Worm (Caenorhabditis elegans) whole organism, mixed stage, embryonic: ENCODE results near the gene pgph-1.
"Not testable (repeated sequence)": the region's sequence is repeated elsewhere in the genome, so short reads cannot be mapped to it uniquely, and the experiment has no call there.

Experiments
- M03D4.4 ChIP-seq: sonication (generic microtip); optimal IDR thresholded peaks from 2 replicates; lab custom pipeline; 2017; ENCODE audit warnings: mild to moderate bottlenecking, missing genetic modification characterization, missing compliant biosample characterization
- bed-3 ChIP-seq: fragments of 200-800 bp; sonication (Bioruptor generic); optimal IDR thresholded peaks from 3 replicates; lab custom pipeline; 2018; ENCODE audit warnings: mild to moderate bottlenecking, missing genetic modification characterization, moderate library complexity, missing compliant biosample characterization
- blmp-1 ChIP-seq: fragments of 150-350 bp; optimal IDR thresholded peaks from 2 replicates; lab custom pipeline; 2014; ENCODE audit warnings: missing biosample characterization, missing genetic modification characterization
- ceh-39 ChIP-seq: fragments of 150-350 bp; optimal IDR thresholded peaks from 2 replicates; lab custom pipeline; 2014; ENCODE audit warnings: missing biosample characterization, missing genetic modification characterization
- ceh-43 ChIP-seq: fragments of 200-800 bp; sonication (Bioruptor generic); optimal IDR thresholded peaks from 2 replicates; lab custom pipeline; 2018; ENCODE audit warnings: mild to moderate bottlenecking, missing genetic modification characterization, moderate library complexity, missing compliant biosample characterization
- ceh-83 ChIP-seq: fragments of 200-800 bp; sonication (Bioruptor generic); optimal IDR thresholded peaks from 2 replicates; lab custom pipeline; 2018; ENCODE audit warnings: mild to moderate bottlenecking, missing genetic modification characterization, missing compliant biosample characterization
- ces-1 ChIP-seq: fragments of 150-350 bp; optimal IDR thresholded peaks from 2 replicates; lab custom pipeline; 2014; ENCODE audit warnings: missing biosample characterization, missing genetic modification reagents, missing genetic modification characterization
- cnd-1 ChIP-seq: fragments of 200-800 bp; sonication (Bioruptor generic); optimal IDR thresholded peaks from 2 replicates; lab custom pipeline; 2018; ENCODE audit warnings: mild to moderate bottlenecking, missing genetic modification characterization, missing compliant biosample characterization
- drap-1 ChIP-seq: fragments of 200-800 bp; sonication (Bioruptor generic); optimal IDR thresholded peaks from 3 replicates; lab custom pipeline; 2018; ENCODE audit warnings: mild to moderate bottlenecking, missing genetic modification characterization, missing compliant biosample characterization
- elt-3 ChIP-seq: fragments of 150-350 bp; optimal IDR thresholded peaks from 2 replicates; lab custom pipeline; 2014; ENCODE audit warnings: missing biosample characterization, missing genetic modification characterization
- flh-1 ChIP-seq: fragments of 200-800 bp; sonication (Bioruptor generic); optimal IDR thresholded peaks from 2 replicates; lab custom pipeline; 2018; ENCODE audit warnings: mild to moderate bottlenecking, missing genetic modification characterization, moderate library complexity, missing compliant biosample characterization
- ham-2 ChIP-seq: fragments of 200-800 bp; sonication (Bioruptor generic); optimal IDR thresholded peaks from 2 replicates; lab custom pipeline; 2018; ENCODE audit warnings: mild to moderate bottlenecking, missing genetic modification characterization, missing compliant biosample characterization
- hlh-1 ChIP-seq: fragments of 150-350 bp; optimal IDR thresholded peaks from 2 replicates; lab custom pipeline; 2014; ENCODE audit warnings: missing biosample characterization, missing genetic modification reagents, missing genetic modification characterization
- lin-13 ChIP-seq: fragments of 150-350 bp; optimal IDR thresholded peaks from 2 replicates; lab custom pipeline; 2014; ENCODE audit warnings: missing biosample characterization, missing genetic modification characterization
- lin-32 ChIP-seq: fragments of 200-800 bp; sonication (Bioruptor generic); optimal IDR thresholded peaks from 2 replicates; lab custom pipeline; 2018; ENCODE audit warnings: mild to moderate bottlenecking, missing genetic modification characterization, missing compliant biosample characterization
- mab-5 ChIP-seq: fragments of 150-350 bp; optimal IDR thresholded peaks from 2 replicates; lab custom pipeline; 2014; ENCODE audit warnings: missing biosample characterization, missing genetic modification characterization
- mep-1 ChIP-seq: fragments of 150-350 bp; optimal IDR thresholded peaks from 2 replicates; lab custom pipeline; 2017; ENCODE audit warnings: missing biosample characterization, missing genetic modification reagents, missing genetic modification characterization, inconsistent platforms
- mls-2 ChIP-seq: sonication (generic microtip); optimal IDR thresholded peaks from 2 replicates; lab custom pipeline; 2016; ENCODE audit warnings: mild to moderate bottlenecking, missing genetic modification characterization, moderate library complexity, missing compliant biosample characterization
- nhr-2 ChIP-seq: fragments of 150-350 bp; optimal IDR thresholded peaks from 2 replicates; lab custom pipeline; 2014; ENCODE audit warnings: missing biosample characterization, missing genetic modification characterization
- nhr-237 ChIP-seq: fragments of 150-350 bp; optimal IDR thresholded peaks from 2 replicates; lab custom pipeline; 2014; ENCODE audit warnings: missing biosample characterization, missing genetic modification characterization
- nhr-76 ChIP-seq: sonication (generic microtip); optimal IDR thresholded peaks from 2 replicates; lab custom pipeline; 2017; ENCODE audit warnings: missing biosample characterization, missing genetic modification characterization
- pha-4 ChIP-seq: fragments of 150-350 bp; optimal IDR thresholded peaks from 2 replicates; lab custom pipeline; 2018; ENCODE audit warnings: missing biosample characterization, missing genetic modification reagents, missing genetic modification characterization
- sem-2 ChIP-seq: fragments of 200-800 bp; sonication (Bioruptor generic); optimal IDR thresholded peaks from 2 replicates; lab custom pipeline; 2018; ENCODE audit warnings: mild to moderate bottlenecking, missing genetic modification characterization, missing compliant biosample characterization
- snpc-4 ChIP-seq: fragments of 150-350 bp; optimal IDR thresholded peaks from 2 replicates; lab custom pipeline; 2014; ENCODE audit warnings: missing biosample characterization, missing genetic modification characterization
- sptf-1 ChIP-seq: sonication (generic microtip); optimal IDR thresholded peaks from 2 replicates; lab custom pipeline; 2017; ENCODE audit warnings: mild to moderate bottlenecking, missing genetic modification characterization, moderate library complexity, missing compliant biosample characterization
- unc-120 ChIP-seq: sonication (generic microtip); optimal IDR thresholded peaks from 2 replicates; lab custom pipeline; 2017; ENCODE audit warnings: missing genetic modification characterization, missing compliant biosample characterization; ENCODE audit not compliant: poor library complexity, severe bottlenecking
- unc-39 ChIP-seq: fragments of 150-350 bp; optimal IDR thresholded peaks from 2 replicates; lab custom pipeline; 2014; ENCODE audit warnings: missing biosample characterization, missing genetic modification characterization
- zip-8 ChIP-seq: fragments of 150-350 bp; optimal IDR thresholded peaks from 2 replicates; lab custom pipeline; 2014; ENCODE audit warnings: missing biosample characterization, missing genetic modification characterization

pgph-1 gene

ce11 chrV:5755203-5755693, 1.9 kb upstream of the pgph-1 start, which contains the start of gene K09H11.11:
Gene K09H11.11, minus strand, starts transcription at chrV:5755253.
- not testable (repeated sequence) for TF ChIP-seq hlh-1 (tag; lab: Kevin White, UChicago); M03D4.4; nhr-76 (tag; lab: Kevin White, UChicago)

DNA sequence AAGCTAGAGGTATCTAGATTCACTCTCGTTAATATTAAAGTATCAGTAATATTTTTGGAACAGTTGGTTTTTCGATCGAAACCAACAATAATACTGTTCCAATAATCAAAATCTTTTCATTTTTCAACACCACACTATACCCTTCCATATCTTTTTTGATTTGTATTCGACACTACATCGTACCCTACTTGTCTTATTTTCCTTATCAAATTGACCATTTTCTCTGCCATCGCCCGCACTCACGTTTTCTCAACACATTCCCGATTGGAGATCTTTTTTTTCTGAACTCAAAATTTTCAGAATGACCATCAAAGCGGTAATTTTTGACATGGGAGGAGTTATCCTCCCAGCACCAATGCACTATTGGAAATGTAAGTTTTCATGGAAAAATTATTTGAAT, 5.8 kb downstream of the pgph-1 start, which contains the start of gene acds-10:
TSS of gene acds-10 (plus strand) at position 301 of the 400 bp plus-strand sequence.
- TF ChIP-seq ces-1 (GFP tag; lab: Kevin White, UChicago) (no peak), ham-2 (GFP tag; lab: Kevin White, UChicago) (no peak), blmp-1 (tag; lab: Kevin White, UChicago) (no peak), unc-120 (tag; lab: Kevin White, UChicago) (no peak), ceh-43 (GFP tag; lab: Kevin White, UChicago) (no peak)

DNA sequence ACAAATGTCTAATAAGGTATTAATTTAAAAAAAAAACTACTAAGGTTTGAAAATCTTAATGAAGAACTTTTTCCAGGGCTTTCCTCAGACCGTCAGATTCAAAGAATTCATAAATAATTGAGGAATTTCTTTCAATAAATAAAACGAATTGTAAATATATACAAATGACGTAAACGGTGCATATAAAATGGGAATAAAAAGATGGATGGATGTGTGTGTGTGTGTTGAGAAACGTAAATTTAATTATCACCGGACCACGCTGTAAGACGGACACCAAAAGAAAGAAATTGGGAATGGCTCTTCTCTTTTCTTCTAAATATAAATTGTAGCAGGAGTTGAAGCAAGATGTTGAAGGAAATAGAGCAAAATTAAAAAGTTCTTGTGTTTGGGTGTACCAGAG, 7.1 kb downstream of the pgph-1 start:
- no peak for TF ChIP-seq ham-2 (GFP tag; lab: Kevin White, UChicago)
- no peak for TF ChIP-seq drap-1
- peak; percentile 60 for TF ChIP-seq ces-1 (GFP tag; lab: Kevin White, UChicago)
- no peak for TF ChIP-seq sptf-1 (tag; lab: Kevin White, UChicago)
- TF ChIP-seq blmp-1 (tag; lab: Kevin White, UChicago), result no peak
- TF ChIP-seq, all 35 proteins: peak for 1

ce11 chrV:5741237-5741636, 12.1 kb downstream of the pgph-1 start:
- TF ChIP-seq flh-1 (no peak), lin-13 (tag; lab: Kevin White, UChicago) (no peak), mep-1 (tag; lab: Kevin White, UChicago) (no peak), nhr-2 (tag; lab: Kevin White, UChicago) (no peak), lin-32 (GFP tag; lab: Kevin White, UChicago) (no peak), mls-2 (no peak), sptf-1 (tag; lab: Kevin White, UChicago) (no peak), unc-39 (tag; lab: Kevin White, UChicago) (no peak)

ce11 chrV:5739438-5739837, 13.9 kb downstream of the pgph-1 start:
- no peak for TF ChIP-seq nhr-237
- no peak for TF ChIP-seq mep-1 (tag; lab: Kevin White, UChicago)

ce11 chrV:5736068-5736467, 17.3 kb downstream of the pgph-1 start, which contains the start of gene K09H11.6:
Gene K09H11.6, minus strand, starts transcription at chrV:5736168.
- no peak for TF ChIP-seq blmp-1 (tag; lab: Kevin White, UChicago)
- TF ChIP-seq nhr-237, result no peak
- no peak for TF ChIP-seq M03D4.4
- TF ChIP-seq sptf-1 (tag; lab: Kevin White, UChicago), result no peak
- TF ChIP-seq sem-2 (GFP tag; lab: Kevin White, UChicago), result no peak
- no peak for TF ChIP-seq flh-1
- TF ChIP-seq snpc-4, result no peak
- TF ChIP-seq cnd-1 (tag; lab: Kevin White, UChicago), result no peak
- TF ChIP-seq lin-32 (GFP tag; lab: Kevin White, UChicago), result no peak
- TF ChIP-seq hlh-1 (tag; lab: Kevin White, UChicago), result no peak
- TF ChIP-seq bed-3, result no peak
- TF ChIP-seq ces-1 (GFP tag; lab: Kevin White, UChicago), result no peak
- no peak for TF ChIP-seq zip-8 (tag; lab: Kevin White, UChicago)
- no peak for TF ChIP-seq mls-2
- no peak for TF ChIP-seq ceh-83 (GFP tag; lab: Kevin White, UChicago)
- no peak for TF ChIP-seq ham-2 (GFP tag; lab: Kevin White, UChicago)
- TF ChIP-seq ceh-43 (GFP tag; lab: Kevin White, UChicago), result no peak
- no peak for TF ChIP-seq elt-3
- no peak for TF ChIP-seq pha-4 (tag; lab: Kevin White, UChicago)
- TF ChIP-seq ceh-39, result no peak
- TF ChIP-seq, all 35 proteins: peak for 0

ce11 chrV:5730783-5731182, 22.5 kb downstream of the pgph-1 start, which contains the start of gene K09H11.15:
Gene K09H11.15, minus strand, starts transcription at chrV:5730883.
- TF ChIP-seq ceh-43 (GFP tag; lab: Kevin White, UChicago) (no peak), nhr-2 (tag; lab: Kevin White, UChicago) (no peak), mep-1 (tag; lab: Kevin White, UChicago) (no peak), lin-32 (GFP tag; lab: Kevin White, UChicago) (no peak), M03D4.4 (no peak), lin-13 (tag; lab: Kevin White, UChicago) (no peak), unc-120 (tag; lab: Kevin White, UChicago) (no peak), nhr-76 (tag; lab: Kevin White, UChicago) (no peak), mab-5 (tag; lab: Kevin White, UChicago) (no peak)
